Worm (Caenorhabditis elegans): Measurements from ENCODE around the gene abce-1.
A peak's percentile ranks its signal among the peaks of the same experiment; 100 is the strongest.

The abce-1 gene

ce11 chrIII:13153517-13153916 lies at the start of gene abce-1:
abce-1 (plus strand) TSS chrIII:13153817.
- TF ChIP-seq mdl-1 (tag; optimal IDR thresholded peaks at IDR 0.05) (no peak), nhr-12 (tag; optimal IDR thresholded peaks at IDR 0.05) (no peak), hlh-17 (GFP tag; optimal IDR thresholded peaks at IDR 0.05; ENCODE audit: borderline replicate concordance) (no peak), pag-3 (tag; optimal IDR thresholded peaks at IDR 0.05; ENCODE audit: borderline replicate concordance, insufficient read depth) (no peak), egl-27 (tag; optimal IDR thresholded peaks at IDR 0.05) (no peak), C04F5.9 (tag; optimal IDR thresholded peaks at IDR 0.05) (no peak), nhr-11 (tag; optimal IDR thresholded peaks at IDR 0.05) (no peak), ztf-11 (tag; optimal IDR thresholded peaks at IDR 0.05) (no peak)

- no peak for TF ChIP-seq sptf-1 (tag; optimal IDR thresholded peaks at IDR 0.05)
- TF ChIP-seq blmp-1 (tag; optimal IDR thresholded peaks at IDR 0.05): peak; percentile 46
- no peak for TF ChIP-seq aha-1 (tag; optimal IDR thresholded peaks at IDR 0.05)
- no peak for TF ChIP-seq unc-62 (GFP tag; optimal IDR thresholded peaks at IDR 0.05)
- TF ChIP-seq sup-37 (GFP tag; optimal IDR thresholded peaks at IDR 0.05): no peak
- TF ChIP-seq nhr-47 (tag; optimal IDR thresholded peaks at IDR 0.05): no peak
- no peak for TF ChIP-seq swsn-7 (tag; optimal IDR thresholded peaks at IDR 0.05)
- peak; percentile 55 for TF ChIP-seq lin-14 (GFP tag; optimal IDR thresholded peaks at IDR 0.05)
- no peak for TF ChIP-seq F16B12.6 (tag; optimal IDR thresholded peaks at IDR 0.05)
- no peak for TF ChIP-seq ets-5 (GFP tag; IDR thresholded peaks at IDR 0.05)
- TF ChIP-seq hlh-17 (GFP tag; optimal IDR thresholded peaks at IDR 0.05; ENCODE audit: borderline replicate concordance): no peak
- no peak for TF ChIP-seq mab-9 (GFP tag; IDR thresholded peaks at IDR 0.05)
- no peak for TF ChIP-seq ztf-11 (tag; optimal IDR thresholded peaks at IDR 0.05)
- no peak for TF ChIP-seq nhr-85 (tag)
- peak; percentile 44 for TF ChIP-seq snu-23 (GFP tag; optimal IDR thresholded peaks at IDR 0.05)
These were observed 49.6 kb upstream of the abce-1 start for ce11 chrIII:13103980-13104379.

ce11 chrIII:13104410-13104809 lies 49.2 kb upstream of the abce-1 start:
- TF ChIP-seq C16A3.4 (tag; optimal IDR thresholded peaks at IDR 0.05): no peak
- TF ChIP-seq grh-1 (GFP tag; IDR thresholded peaks at IDR 0.05): no peak
- no peak for TF ChIP-seq sptf-1 (tag; optimal IDR thresholded peaks at IDR 0.05)
- TF ChIP-seq tbx-2 (tag; optimal IDR thresholded peaks at IDR 0.05): no peak
- TF ChIP-seq nhr-77 (tag; optimal IDR thresholded peaks at IDR 0.05): no peak
- no peak for TF ChIP-seq sox-4 (tag; optimal IDR thresholded peaks at IDR 0.05)
- TF ChIP-seq nhr-85 (tag): no peak
- TF ChIP-seq aly-2 (tag; optimal IDR thresholded peaks at IDR 0.05): no peak
- no peak for TF ChIP-seq blmp-1 (tag; optimal IDR thresholded peaks at IDR 0.05)
- no peak for TF ChIP-seq skn-1 (tag; optimal IDR thresholded peaks at IDR 0.05)
- TF ChIP-seq nhr-11 (tag; optimal IDR thresholded peaks at IDR 0.05): no peak
- TF ChIP-seq zag-1 (tag; optimal IDR thresholded peaks at IDR 0.05): no peak
- no peak for TF ChIP-seq nhr-90 (tag; optimal IDR thresholded peaks at IDR 0.05; ENCODE audit: poor library complexity)
- TF ChIP-seq unc-86 (tag; optimal IDR thresholded peaks at IDR 0.05): no peak
- TF ChIP-seq nhr-19 (GFP tag; conservative IDR thresholded peaks at IDR 0.05): no peak
- TF ChIP-seq Y116A8C.19 (tag; optimal IDR thresholded peaks at IDR 0.05; ENCODE audit: borderline replicate concordance): no peak
- TF ChIP-seq pag-3 (tag; optimal IDR thresholded peaks at IDR 0.05; ENCODE audit: borderline replicate concordance, insufficient read depth): no peak

ce11 chrIII:13105497-13105896 lies 48.1 kb upstream of the abce-1 start:
- TF ChIP-seq egl-13 (tag; optimal IDR thresholded peaks at IDR 0.05) (peak; percentile 11), irx-1 (tag; optimal IDR thresholded peaks at IDR 0.05) (no peak), tbx-2 (tag; optimal IDR thresholded peaks at IDR 0.05) (no peak), aha-1 (tag; optimal IDR thresholded peaks at IDR 0.05) (no peak), aly-2 (tag; optimal IDR thresholded peaks at IDR 0.05) (no peak), F16B12.6 (tag; optimal IDR thresholded peaks at IDR 0.05) (peak; percentile 77), pqm-1 (tag; optimal IDR thresholded peaks at IDR 0.05) (no peak), isw-1 (GFP tag; IDR thresholded peaks at IDR 0.05) (no peak), mdl-1 (tag; optimal IDR thresholded peaks at IDR 0.05) (no peak), fkh-4 (tag; optimal IDR thresholded peaks at IDR 0.05; ENCODE audit: borderline replicate concordance) (no peak), nhr-77 (tag; optimal IDR thresholded peaks at IDR 0.05) (no peak), rnt-1 (tag; optimal IDR thresholded peaks at IDR 0.05) (no peak), nhr-85 (tag) (peak; percentile 39)

Measured in whole organism, L1 larva.